Worm (Caenorhabditis elegans) whole organism, L1 larva: ENCODE measurements around the gene D1054.9.

Source experiments
- C04F5.9 ChIP-seq: sonication (generic microtip); optimal IDR thresholded peaks from 2 replicates; lab custom pipeline; 2016; ENCODE audit warnings: missing genetic modification characterization, missing compliant biosample characterization
- C34B4.2 ChIP-seq: sonication (generic microtip); optimal IDR thresholded peaks from 2 replicates; lab custom pipeline; 2017; ENCODE audit warnings: mild to moderate bottlenecking, missing genetic modification characterization, missing compliant biosample characterization
- F16B12.6 ChIP-seq: fragments of 150-350 bp; optimal IDR thresholded peaks from 2 replicates; lab custom pipeline; 2014; ENCODE audit warnings: missing biosample characterization, missing genetic modification characterization
- aha-1 ChIP-seq: fragments of 150-350 bp; optimal IDR thresholded peaks from 2 replicates; lab custom pipeline; 2014; ENCODE audit warnings: missing biosample characterization, missing genetic modification characterization
- alr-1 ChIP-seq: fragments of 200-800 bp; sonication (Bioruptor generic); optimal IDR thresholded peaks from 2 replicates; lab custom pipeline; 2018; ENCODE audit warnings: borderline replicate concordance, mild to moderate bottlenecking, missing genetic modification characterization, missing compliant biosample characterization
- aly-2 ChIP-seq: fragments of 150-350 bp; optimal IDR thresholded peaks from 2 replicates; lab custom pipeline; 2014; ENCODE audit warnings: missing biosample characterization, missing genetic modification characterization
- blmp-1 ChIP-seq: fragments of 150-350 bp; optimal IDR thresholded peaks from 2 replicates; lab custom pipeline; 2014; ENCODE audit warnings: missing biosample characterization, missing genetic modification characterization
- ceh-63 ChIP-seq: fragments of 200-800 bp; sonication (Bioruptor generic); optimal IDR thresholded peaks from 2 replicates; lab custom pipeline; 2018; ENCODE audit warnings: mild to moderate bottlenecking, missing genetic modification characterization, missing compliant biosample characterization
- ceh-88 ChIP-seq: fragments of 200-800 bp; sonication (Bioruptor generic); IDR thresholded peaks from 2 replicates; pipeline ENCODE4 v1.3.6; 2022; ENCODE audit warnings: missing genetic modification characterization, missing compliant biosample characterization
- ceh-90 ChIP-seq: sonication (generic microtip); optimal IDR thresholded peaks from 2 replicates; lab custom pipeline; 2016; ENCODE audit warnings: missing genetic modification characterization, missing compliant biosample characterization
- dpl-1 ChIP-seq, 3 experiments: fragments of 150-350 bp in 2 of 3; sonication (generic microtip) in 1 of 3; optimal IDR thresholded peaks; 2 replicates each; lab custom pipeline; 2014 to 2017; ENCODE audit warnings: missing biosample characterization in 3 of 3, missing genetic modification characterization in 3 of 3, missing genetic modification reagents in 3 of 3
- efl-1 ChIP-seq, 4 experiments: fragments of 150-350 bp; optimal IDR thresholded peaks in 3 of 4; peaks in 1 of 4; 1 replicate in 1 of 4; 2 replicates in 3 of 4; lab custom pipeline; 2014; ENCODE audit warnings: missing biosample characterization in 2 of 4, missing genetic modification characterization in 2 of 4, missing genetic modification reagents in 2 of 4
- efl-3 ChIP-seq: fragments of 200-800 bp; sonication (Bioruptor generic); optimal IDR thresholded peaks from 2 replicates; lab custom pipeline; 2018; ENCODE audit warnings: mild to moderate bottlenecking, missing genetic modification characterization, missing compliant biosample characterization
- egl-13 ChIP-seq: sonication (generic microtip); optimal IDR thresholded peaks from 2 replicates; lab custom pipeline; 2016; ENCODE audit warnings: missing genotype, missing genetic modification reagents, missing genetic modification characterization, missing compliant biosample characterization
- elt-2 ChIP-seq: sonication (generic microtip); optimal IDR thresholded peaks from 2 replicates; lab custom pipeline; 2016; ENCODE audit warnings: missing genetic modification characterization, mild to moderate bottlenecking, inconsistent platforms, missing compliant biosample characterization, missing genetic modification reagents
- elt-3 ChIP-seq, 6 experiments: fragments of 150-350 bp in 1 of 6; sonication (generic microtip); optimal IDR thresholded peaks; 2 replicates each; lab custom pipeline; 2017 to 2018; ENCODE audit warnings: missing biosample characterization in 6 of 6, missing genetic modification characterization in 6 of 6, inconsistent platforms in 1 of 6
- ets-5 ChIP-seq: fragments of 200-800 bp; sonication (Bioruptor generic); IDR thresholded peaks from 2 replicates; pipeline ENCODE4 v1.3.6; 2022; ENCODE audit warnings: missing genetic modification characterization, missing compliant biosample characterization
- fkh-8 ChIP-seq: sonication (generic microtip); optimal IDR thresholded peaks from 2 replicates; lab custom pipeline; 2016; ENCODE audit warnings: mild to moderate bottlenecking, missing genetic modification characterization, missing compliant biosample characterization
- fos-1 ChIP-seq: fragments of 150-350 bp; optimal IDR thresholded peaks from 2 replicates; lab custom pipeline; 2014; ENCODE audit warnings: missing biosample characterization, missing genetic modification characterization
- grh-1 ChIP-seq: fragments of 200-800 bp; sonication (Bioruptor generic); IDR thresholded peaks from 2 replicates; pipeline ENCODE4 v1.3.6; 2022; ENCODE audit warnings: missing genetic modification reagents, missing genetic modification characterization, missing compliant biosample characterization
- hlh-4 ChIP-seq: sonication (generic microtip); optimal IDR thresholded peaks from 2 replicates; lab custom pipeline; 2016; ENCODE audit warnings: mild to moderate bottlenecking, missing genetic modification characterization, missing compliant biosample characterization
- hpl-2 ChIP-seq: fragments of 150-350 bp; optimal IDR thresholded peaks from 2 replicates; lab custom pipeline; 2014; ENCODE audit warnings: missing biosample characterization, missing genetic modification reagents, missing genetic modification characterization
- irx-1 ChIP-seq: sonication (generic microtip); optimal IDR thresholded peaks from 2 replicates; lab custom pipeline; 2016; ENCODE audit warnings: missing genetic modification characterization, missing compliant biosample characterization
- lin-13 ChIP-seq: fragments of 150-350 bp; optimal IDR thresholded peaks from 2 replicates; lab custom pipeline; 2014; ENCODE audit warnings: missing biosample characterization, missing genetic modification reagents, missing genetic modification characterization
- lsy-2 ChIP-seq, 2 experiments: fragments of 150-350 bp; optimal IDR thresholded peaks; 2 replicates each; lab custom pipeline; 2014; ENCODE audit warnings: missing biosample characterization in 2 of 2, missing genetic modification characterization in 2 of 2
- mdl-1 ChIP-seq, 2 experiments: fragments of 150-350 bp; optimal IDR thresholded peaks; 2 replicates each; lab custom pipeline; 2014 to 2017; ENCODE audit warnings: missing biosample characterization in 2 of 2, missing genetic modification characterization in 2 of 2, inconsistent platforms in 1 of 2
- mef-2 ChIP-seq: fragments of 150-350 bp; optimal IDR thresholded peaks from 2 replicates; lab custom pipeline; 2014; ENCODE audit warnings: missing biosample characterization, missing genetic modification characterization
- mep-1 ChIP-seq: fragments of 150-350 bp; optimal IDR thresholded peaks from 2 replicates; lab custom pipeline; 2014; ENCODE audit warnings: missing biosample characterization, missing genetic modification characterization
- nhr-20 ChIP-seq: sonication (generic microtip); optimal IDR thresholded peaks from 2 replicates; lab custom pipeline; 2016; ENCODE audit warnings: mild to moderate bottlenecking, missing genetic modification characterization, missing compliant biosample characterization
- nhr-237 ChIP-seq: fragments of 150-350 bp; optimal IDR thresholded peaks from 2 replicates; lab custom pipeline; 2014; ENCODE audit warnings: missing biosample characterization, missing genetic modification characterization
- nhr-28 ChIP-seq: fragments of 150-350 bp; optimal IDR thresholded peaks from 2 replicates; lab custom pipeline; 2014; ENCODE audit warnings: missing biosample characterization, missing genetic modification characterization
- nhr-76 ChIP-seq: sonication (generic microtip); optimal IDR thresholded peaks from 2 replicates; lab custom pipeline; 2017; ENCODE audit warnings: missing biosample characterization, missing genetic modification characterization
- nhr-77 ChIP-seq: fragments of 150-350 bp; optimal IDR thresholded peaks from 2 replicates; lab custom pipeline; 2014; ENCODE audit warnings: missing biosample characterization, missing genetic modification characterization
- nhr-84 ChIP-seq: sonication (generic microtip); optimal IDR thresholded peaks from 2 replicates; lab custom pipeline; 2017; ENCODE audit warnings: missing biosample characterization, missing genetic modification characterization
- nhr-85 ChIP-seq: sonication (generic microtip); peaks from one replicate; lab custom pipeline; 2016; ENCODE audit warnings: missing genetic modification characterization, inconsistent platforms, missing compliant biosample characterization
- pax-3 ChIP-seq: fragments of 200-800 bp; sonication (Bioruptor generic); optimal IDR thresholded peaks from 2 replicates; lab custom pipeline; 2018; ENCODE audit warnings: mild to moderate bottlenecking, missing genetic modification characterization, moderate library complexity, missing compliant biosample characterization
- pqm-1 ChIP-seq: sonication (generic microtip); optimal IDR thresholded peaks from 3 replicates; lab custom pipeline; 2017; ENCODE audit warnings: missing biosample characterization, missing genetic modification characterization
- rnt-1 ChIP-seq: sonication (generic microtip); optimal IDR thresholded peaks from 2 replicates; lab custom pipeline; 2016; ENCODE audit warnings: mild to moderate bottlenecking, missing genetic modification characterization, moderate library complexity, missing compliant biosample characterization
- snpc-4 ChIP-seq: fragments of 150-350 bp; optimal IDR thresholded peaks from 2 replicates; lab custom pipeline; 2014; ENCODE audit warnings: missing biosample characterization, missing genetic modification characterization
- snu-23 ChIP-seq: sonication (generic microtip); optimal IDR thresholded peaks from 2 replicates; lab custom pipeline; 2016; ENCODE audit warnings: missing genetic modification characterization, missing compliant biosample characterization
- sox-4 ChIP-seq: sonication (generic microtip); optimal IDR thresholded peaks from 2 replicates; lab custom pipeline; 2016; ENCODE audit warnings: missing genetic modification characterization, missing compliant biosample characterization
- swsn-7 ChIP-seq: sonication (generic microtip); optimal IDR thresholded peaks from 2 replicates; lab custom pipeline; 2016; ENCODE audit warnings: missing genetic modification characterization, missing compliant biosample characterization
- tbx-2 ChIP-seq: sonication (generic microtip); optimal IDR thresholded peaks from 2 replicates; lab custom pipeline; 2016; ENCODE audit warnings: missing genetic modification characterization, missing compliant biosample characterization
- tlp-1 ChIP-seq: fragments of 150-350 bp; optimal IDR thresholded peaks from 2 replicates; lab custom pipeline; 2014; ENCODE audit warnings: missing biosample characterization, missing genetic modification characterization
- unc-130 ChIP-seq: fragments of 150-350 bp; optimal IDR thresholded peaks from 2 replicates; lab custom pipeline; 2017; ENCODE audit warnings: missing biosample characterization, missing genetic modification characterization, inconsistent platforms
- unc-98 ChIP-seq: fragments of 200-800 bp; sonication (Bioruptor generic); IDR thresholded peaks from 2 replicates; pipeline ENCODE4 v1.3.6; 2022; ENCODE audit warnings: missing genetic modification characterization, missing compliant biosample characterization
- xbp-1 ChIP-seq: sonication (generic microtip); optimal IDR thresholded peaks from 2 replicates; lab custom pipeline; 2016; ENCODE audit warnings: missing genetic modification characterization, missing compliant biosample characterization
- zag-1 ChIP-seq: fragments of 150-350 bp; optimal IDR thresholded peaks from 2 replicates; lab custom pipeline; 2014; ENCODE audit warnings: missing biosample characterization, missing genetic modification characterization
- zip-4 ChIP-seq: fragments of 200-800 bp; sonication (Bioruptor generic); optimal IDR thresholded peaks from 2 replicates; lab custom pipeline; 2018; ENCODE audit warnings: mild to moderate bottlenecking, missing genetic modification characterization, moderate library complexity, missing compliant biosample characterization
- ztf-11 ChIP-seq, 2 experiments: sonication (generic microtip); optimal IDR thresholded peaks; 2 replicates each; lab custom pipeline; 2016 to 2017; ENCODE audit warnings: missing genetic modification characterization in 2 of 2, missing biosample characterization in 1 of 2, missing compliant biosample characterization in 1 of 2
- ztf-4 ChIP-seq: fragments of 150-350 bp; optimal IDR thresholded peaks from 2 replicates; lab custom pipeline; 2014; ENCODE audit warnings: missing biosample characterization, missing genetic modification characterization

D1054.9 gene

DNA sequence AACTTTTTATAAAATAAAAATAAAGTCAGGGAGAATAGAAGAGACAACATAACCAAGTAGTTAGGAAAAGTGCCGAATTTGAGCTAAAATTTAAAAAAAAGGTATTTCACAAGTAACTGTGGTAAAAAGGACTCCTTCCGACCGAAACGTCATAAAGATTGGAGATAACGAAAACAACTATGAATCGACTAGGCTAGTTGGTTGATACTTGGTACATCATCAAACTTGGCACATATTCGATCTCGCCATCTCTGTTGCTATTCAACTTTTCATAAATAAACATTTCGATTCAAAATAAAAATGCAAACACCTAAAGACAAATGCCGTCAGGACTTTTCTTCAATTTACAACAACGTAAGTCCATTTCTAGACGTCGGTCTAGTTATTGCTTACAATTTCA, 20.9 kb upstream of the D1054.9 start, which contains the start of gene C29A12.22:
Gene C29A12.22 (plus strand): TSS at position 301 of the 400 bp plus-strand sequence.
- TF ChIP-seq alr-1 (tag; lab: Kevin White, UChicago) (no peak), egl-13 (tag; lab: Kevin White, UChicago) (no peak), efl-3 (GFP tag; lab: Kevin White, UChicago) (no peak), elt-2 (tag; lab: Kevin White, UChicago) (no peak), C04F5.9 (tag; lab: Kevin White, UChicago) (no peak), zag-1 (tag; lab: Kevin White, UChicago) (no peak), sox-4 (tag; lab: Kevin White, UChicago) (no peak), lsy-2 (tag; optimal IDR thresholded peaks at IDR 0.05; lab: Kevin White, UChicago) (no peak), snu-23 (GFP tag; lab: Kevin White, UChicago) (no peak), nhr-84 (tag; lab: Kevin White, UChicago) (no peak), nhr-20 (tag; lab: Kevin White, UChicago) (no peak), rnt-1 (tag; lab: Kevin White, UChicago) (no peak), nhr-85 (tag; lab: Kevin White, UChicago) (no peak), dpl-1 (GFP tag; optimal IDR thresholded peaks at IDR 0.05; lab: Kevin White, UChicago) (no peak), F16B12.6 (tag; lab: Kevin White, UChicago) (no peak), nhr-28 (no peak), blmp-1 (tag; lab: Kevin White, UChicago) (no peak)

DNA sequence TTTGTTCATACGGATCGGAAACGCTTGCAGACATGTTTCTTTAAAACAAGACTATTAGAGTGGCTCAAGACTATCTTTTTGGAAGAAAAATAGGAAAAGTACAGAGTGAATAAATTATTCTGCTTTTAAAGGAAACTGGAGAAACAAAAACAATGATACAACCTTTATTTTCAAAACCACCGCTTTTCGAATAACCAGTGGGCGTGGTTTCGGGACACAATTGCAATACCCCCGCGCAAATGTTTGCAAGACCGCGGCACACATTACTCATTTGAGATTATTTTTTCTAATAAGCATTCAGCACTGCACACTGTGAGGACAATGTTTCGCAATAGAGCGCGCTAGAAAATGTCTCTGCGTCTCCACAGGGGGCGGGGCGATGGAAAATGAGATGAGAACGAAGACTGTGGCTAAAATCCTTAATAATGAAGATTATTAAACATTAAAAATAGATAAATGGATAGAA, 17.0 kb upstream of the D1054.9 start, which contains the start of gene plrg-1:
Gene plrg-1 (minus strand): TSS at position 51 of the 466 bp plus-strand sequence.
- TF ChIP-seq mdl-1 (tag; optimal IDR thresholded peaks at IDR 0.05; lab: Kevin White, UChicago) (peak in 1 of 2 experiments; percentile 78), F16B12.6 (tag; lab: Kevin White, UChicago) (peak; percentile 50), unc-98 (peak; percentile 52; the same call in 1 of the 2 replicates), fkh-8 (tag; lab: Kevin White, UChicago) (peak; percentile 72), ztf-4 (peak; percentile 80), tbx-2 (tag; lab: Kevin White, UChicago) (peak; percentile 89), nhr-85 (tag; lab: Kevin White, UChicago) (peak; percentile 92), elt-3 (tag; optimal IDR thresholded peaks at IDR 0.05; lab: Kevin White, UChicago) (peak in 3 of 6 experiments; percentile 7 to 68 (median 47)), zip-4 (peak; percentile 93), irx-1 (peak; percentile 75), pax-3 (tag; lab: Kevin White, UChicago) (peak; percentile 74), ets-5 (no peak), aly-2 (tag; lab: Kevin White, UChicago) (peak; percentile 51), mep-1 (tag; lab: Kevin White, UChicago) (peak; percentile 91), ztf-11 (tag; optimal IDR thresholded peaks at IDR 0.05; lab: Kevin White, UChicago) (peak in 1 of 2 experiments; percentile 77), nhr-237 (tag; lab: Kevin White, UChicago) (peak; percentile 57), fos-1 (peak; percentile 71), lin-13 (GFP tag; lab: Kevin White, UChicago) (peak; percentile 81), ceh-90 (tag; lab: Kevin White, UChicago) (peak; percentile 51), nhr-77 (tag; lab: Kevin White, UChicago) (peak; percentile 69), nhr-28 (no peak), aha-1 (tag; lab: Kevin White, UChicago) (peak; percentile 25), pqm-1 (tag; lab: Kevin White, UChicago) (no peak), swsn-7 (peak; percentile 91), snpc-4 (peak; percentile 90), nhr-84 (tag; lab: Kevin White, UChicago) (no peak), ceh-63 (GFP tag; lab: Kevin White, UChicago) (peak; percentile 45), hpl-2 (peak; percentile 43), tlp-1 (tag; lab: Kevin White, UChicago) (no peak), mef-2 (tag; lab: Kevin White, UChicago) (no peak), nhr-76 (tag; lab: Kevin White, UChicago) (no peak), unc-130 (tag; lab: Kevin White, UChicago) (peak; percentile 97), efl-1 (optimal IDR thresholded peaks at IDR 0.05; lab: Kevin White, UChicago) (peak; percentile 80 to 86), efl-1 (GFP tag; optimal IDR thresholded peaks at IDR 0.05 in 1 of 2; lab: Kevin White, UChicago) (peak; percentile 79 to 98), ceh-88 (GFP tag; lab: Robert Waterston, UW) (peak; percentile 68), C34B4.2 (tag; lab: Kevin White, UChicago) (no peak), grh-1 (peak; percentile 75), xbp-1 (peak; percentile 86), hlh-4 (tag; lab: Kevin White, UChicago) (no peak), efl-3 (GFP tag; lab: Kevin White, UChicago) (no peak)
